Worm (Caenorhabditis elegans) whole organism, young adult: ENCODE results near the gene nhr-41.
A peak's percentile ranks its signal among the peaks of the same experiment; 100 is the strongest.
"Not testable (repeated sequence)": the region's sequence is repeated elsewhere in the genome, so short reads cannot be mapped to it uniquely, and the experiment has no call there.

Source experiments
- F33H1.4 ChIP-seq: fragments of 200-800 bp; sonication (Bioruptor generic); IDR thresholded peaks from 2 replicates; pipeline ENCODE4 v1.3.6; 2022; ENCODE audit warnings: missing genetic modification reagents, missing genetic modification characterization, missing compliant biosample characterization
- F37B4.10 ChIP-seq: fragments of 200-800 bp; sonication (Bioruptor generic); IDR thresholded peaks from 2 replicates; pipeline ENCODE4 v1.3.6; 2022; ENCODE audit warnings: missing genetic modification characterization, missing compliant biosample characterization
- Y56A3A.18 ChIP-seq: fragments of 200-800 bp; sonication (Bioruptor generic); IDR thresholded peaks from 2 replicates; pipeline ENCODE4 v1.3.6; 2022; ENCODE audit warnings: missing genetic modification reagents, missing genetic modification characterization, missing compliant biosample characterization
- Y79H2A.3 ChIP-seq: fragments of 200-800 bp; sonication (Bioruptor generic); conservative IDR thresholded peaks from 2 replicates; pipeline ENCODE4 v1.3.6; 2022; ENCODE audit warnings: missing genetic modification reagents, missing genetic modification characterization, missing compliant biosample characterization
- cebp-1 ChIP-seq, 2 experiments: fragments of 200-800 bp in 1 of 2; sonication (Bioruptor generic) in 1 of 2; sonication (generic microtip) in 1 of 2; IDR thresholded peaks in 1 of 2; optimal IDR thresholded peaks in 1 of 2; 2 replicates each; pipeline versions ENCODE4 v1.3.6 to Lab custom; 2017 to 2022; ENCODE audit warnings: missing compliant biosample characterization in 2 of 2, missing genetic modification characterization in 2 of 2, mild to moderate bottlenecking in 1 of 2, missing genetic modification reagents in 1 of 2, moderate library complexity in 1 of 2
- ceh-40 ChIP-seq: fragments of 200-800 bp; sonication (Bioruptor generic); IDR thresholded peaks from 2 replicates; pipeline ENCODE4 v1.3.6; 2022; ENCODE audit warnings: missing genetic modification characterization, missing compliant biosample characterization
- egl-44 ChIP-seq: fragments of 200-800 bp; sonication (Bioruptor generic); IDR thresholded peaks from 2 replicates; pipeline ENCODE4 v1.3.6; 2022; ENCODE audit warnings: missing genetic modification reagents, missing genetic modification characterization, missing compliant biosample characterization
- ekl-4 ChIP-seq: fragments of 200-800 bp; sonication (Bioruptor generic); IDR thresholded peaks from 2 replicates; pipeline ENCODE4 v1.3.6; 2022; ENCODE audit warnings: missing genetic modification reagents, missing genetic modification characterization, missing compliant biosample characterization
- him-1 ChIP-seq: sonication (generic microtip); optimal IDR thresholded peaks from 2 replicates; lab custom pipeline; 2016; ENCODE audit warnings: missing genotype, missing genetic modification reagents, missing genetic modification characterization, missing compliant biosample characterization
- hlh-12 ChIP-seq: sonication (generic microtip); optimal IDR thresholded peaks from 2 replicates; lab custom pipeline; 2016; ENCODE audit warnings: missing genetic modification characterization, missing compliant biosample characterization
- hmg-1.2 ChIP-seq: fragments of 200-800 bp; sonication (Bioruptor generic); IDR thresholded peaks from 2 replicates; pipeline ENCODE4 v1.3.6; 2022; ENCODE audit warnings: missing genetic modification reagents, missing genetic modification characterization, missing compliant biosample characterization
- hsf-1 ChIP-seq: fragments of 200-800 bp; sonication (Bioruptor generic); IDR thresholded peaks from 2 replicates; pipeline ENCODE4 v1.3.6; 2022; ENCODE audit warnings: missing genetic modification reagents, missing genetic modification characterization, missing compliant biosample characterization
- lin-26 ChIP-seq: fragments of 200-800 bp; sonication (Bioruptor generic); IDR thresholded peaks from 2 replicates; pipeline ENCODE4 v1.3.6; 2022; ENCODE audit warnings: missing genetic modification reagents, missing genetic modification characterization, missing compliant biosample characterization
- lir-1 ChIP-seq: fragments of 200-800 bp; sonication (Bioruptor generic); conservative IDR thresholded peaks from 2 replicates; pipeline ENCODE4 v1.3.6; 2022; ENCODE audit warnings: missing genetic modification reagents, missing genetic modification characterization, missing compliant biosample characterization
- madf-6 ChIP-seq: fragments of 200-800 bp; sonication (Bioruptor generic); IDR thresholded peaks from 2 replicates; pipeline ENCODE4 v1.3.6; 2022; ENCODE audit warnings: missing genetic modification reagents, missing genetic modification characterization, missing compliant biosample characterization
- mcd-1 ChIP-seq: fragments of 200-800 bp; sonication (Bioruptor generic); IDR thresholded peaks from 2 replicates; pipeline ENCODE4 v1.3.6; 2022; ENCODE audit warnings: missing genetic modification reagents, missing genetic modification characterization, missing compliant biosample characterization
- pbrm-1 ChIP-seq: fragments of 200-800 bp; sonication (Bioruptor generic); IDR thresholded peaks from 2 replicates; pipeline ENCODE4 v1.3.6; 2022; ENCODE audit warnings: missing genetic modification reagents, missing genetic modification characterization, missing compliant biosample characterization
- rpc-1 ChIP-seq, 2 experiments: fragments of 150-350 bp in 1 of 2; sonication (generic microtip) in 1 of 2; optimal IDR thresholded peaks; 2 replicates each; lab custom pipeline; 2014 to 2018; ENCODE audit warnings: missing biosample characterization in 1 of 2, missing genetic modification characterization in 1 of 2, missing genetic modification reagents in 1 of 2, missing genotype in 1 of 2
- snpc-4 ChIP-seq, 5 experiments: fragments of 150-350 bp in 1 of 5; sonication (generic microtip) in 4 of 5; optimal IDR thresholded peaks; 2 replicates each; lab custom pipeline; 2014 to 2018; ENCODE audit warnings: missing genetic modification characterization in 5 of 5, missing biosample characterization in 3 of 5, antibody characterized with exemption in 2 of 5, mild to moderate bottlenecking in 2 of 5, missing compliant biosample characterization in 2 of 5, missing genotype in 2 of 5, moderate library complexity in 2 of 5, missing genetic modification reagents in 1 of 5
- zfh-2 ChIP-seq: fragments of 200-800 bp; sonication (Bioruptor generic); conservative IDR thresholded peaks from 2 replicates; pipeline ENCODE4 v1.3.6; 2022; ENCODE audit warnings: missing genetic modification reagents, missing genetic modification characterization, missing compliant biosample characterization
- ztf-25 ChIP-seq: fragments of 200-800 bp; sonication (Bioruptor generic); IDR thresholded peaks from 2 replicates; pipeline ENCODE4 v1.3.6; 2022; ENCODE audit warnings: missing genetic modification reagents, missing genetic modification characterization, missing compliant biosample characterization

Gene nhr-41

DNA sequence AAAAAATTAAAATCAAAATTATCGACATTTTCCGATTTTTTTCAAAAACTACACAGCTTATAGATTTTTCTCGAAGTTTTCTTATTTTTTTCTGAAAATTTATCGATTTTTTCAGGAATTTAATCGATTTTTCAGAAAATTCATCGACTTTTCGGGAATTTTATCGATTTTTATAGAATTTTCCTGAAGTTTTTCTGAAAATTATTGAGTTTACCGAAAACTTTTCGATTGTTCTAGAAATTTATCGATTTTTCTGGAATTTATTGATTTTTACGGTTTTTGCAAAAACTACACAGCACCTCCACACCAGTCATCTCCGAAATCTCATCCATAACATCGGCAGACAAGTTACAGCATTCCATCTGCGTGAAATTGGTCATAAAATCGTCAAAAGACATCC lies 51.6 kb downstream of the nhr-41 start:
- TF ChIP-seq Y56A3A.18 (GFP tag; lab: Robert Waterston, UW) = no peak

DNA sequence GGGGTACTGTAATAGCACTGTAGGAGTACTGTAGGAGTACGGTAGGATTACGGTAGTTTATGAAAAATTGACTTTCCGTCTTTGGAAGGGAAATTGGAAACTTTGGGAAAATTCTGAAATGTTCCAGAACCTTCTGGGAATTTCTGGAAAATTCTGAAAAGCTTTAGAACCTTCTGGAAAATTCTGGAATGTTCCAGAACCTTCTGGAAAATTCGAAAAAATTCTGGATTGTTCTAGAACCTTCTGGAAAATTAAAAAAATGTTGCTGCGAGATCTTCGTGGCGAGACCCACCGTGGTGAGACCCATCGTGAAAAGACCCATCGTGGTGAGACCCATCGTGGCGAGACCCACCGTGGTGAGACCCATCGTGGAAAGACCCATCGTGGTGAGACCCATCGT lies 54.1 kb downstream of the nhr-41 start:
- TF ChIP-seq ztf-25 (0 out of 2 replicates have a peak, but pooled peaks have one; percentile 13), ekl-4 (0 out of 2 replicates have a peak, but pooled peaks have one; percentile 28), hsf-1 (GFP tag; lab: Robert Waterston, UW) (peak; percentile 94), Y79H2A.3 (GFP tag; lab: Robert Waterston, UW) (0 out of 2 replicates have a peak, but pooled peaks have one; percentile 13), F33H1.4 (GFP tag; lab: Robert Waterston, UW) (peak; percentile 20; the same call in 1 of the 2 replicates)

ce11 chrIV:1443514-1443913 lies 57.5 kb downstream of the nhr-41 start:
- no peak for TF ChIP-seq lir-1 (GFP tag; lab: Robert Waterston, UW)
- no peak for TF ChIP-seq him-1 (tag; lab: Kevin White, UChicago)
- TF ChIP-seq snpc-4 (GFP tag; optimal IDR thresholded peaks at IDR 0.05; lab: Kevin White, UChicago) = no peak
- no peak for TF ChIP-seq snpc-4 (tag; optimal IDR thresholded peaks at IDR 0.05; lab: Kevin White, UChicago)

DNA sequence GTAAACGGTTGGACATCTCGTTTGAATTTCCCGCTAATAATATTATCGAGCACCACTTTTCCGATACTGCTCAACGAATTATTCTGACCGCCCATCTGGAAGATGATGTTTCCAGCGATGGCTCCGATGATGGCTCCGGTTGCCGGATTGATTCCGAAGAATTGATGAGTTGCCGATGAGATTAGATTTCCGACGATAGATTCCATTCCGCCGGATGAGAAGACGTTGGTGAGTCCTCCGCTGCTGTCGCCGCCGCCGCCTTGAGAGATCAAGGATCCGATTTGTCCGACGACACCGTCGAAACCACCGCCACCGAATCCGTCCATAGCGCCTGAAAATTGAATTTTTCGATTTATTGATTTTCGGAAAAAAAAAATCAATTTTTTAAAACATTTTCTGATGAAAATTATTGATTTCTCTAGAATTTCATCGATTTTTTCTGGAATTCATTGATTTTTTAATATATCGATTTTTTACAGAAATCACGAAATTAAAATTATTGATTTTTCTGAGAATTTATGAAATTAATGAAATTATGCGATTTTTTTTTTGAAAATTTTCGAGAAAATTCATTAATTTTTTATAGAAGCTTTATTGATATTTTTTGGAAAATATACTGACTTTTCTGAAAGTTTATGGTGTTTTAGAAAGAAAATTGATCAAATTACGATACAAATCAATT lies 58.1 kb downstream of the nhr-41 start:
- TF ChIP-seq zfh-2 (GFP tag; lab: Robert Waterston, UW) (peak; percentile 52), ceh-40 (GFP tag; lab: Robert Waterston, UW) (no peak)
- TF ChIP-seq, all 124 proteins: peak for 1

ce11 chrIV:1445920-1446319 lies 59.9 kb downstream of the nhr-41 start, which contains the start of gene clp-7:
TSS of gene clp-7 (minus strand) at chrIV:1445966.
- TF ChIP-seq cebp-1 (GFP tag; IDR thresholded peaks at IDR 0.05; lab: Robert Waterston, UW) (0 out of 2 replicates have a peak, but pooled peaks have one; percentile 20), cebp-1 (tag; optimal IDR thresholded peaks at IDR 0.05; lab: Kevin White, UChicago) (peak; percentile 75), F37B4.10 (GFP tag; lab: Robert Waterston, UW) (no peak), hlh-12 (tag; lab: Kevin White, UChicago) (no peak)

DNA sequence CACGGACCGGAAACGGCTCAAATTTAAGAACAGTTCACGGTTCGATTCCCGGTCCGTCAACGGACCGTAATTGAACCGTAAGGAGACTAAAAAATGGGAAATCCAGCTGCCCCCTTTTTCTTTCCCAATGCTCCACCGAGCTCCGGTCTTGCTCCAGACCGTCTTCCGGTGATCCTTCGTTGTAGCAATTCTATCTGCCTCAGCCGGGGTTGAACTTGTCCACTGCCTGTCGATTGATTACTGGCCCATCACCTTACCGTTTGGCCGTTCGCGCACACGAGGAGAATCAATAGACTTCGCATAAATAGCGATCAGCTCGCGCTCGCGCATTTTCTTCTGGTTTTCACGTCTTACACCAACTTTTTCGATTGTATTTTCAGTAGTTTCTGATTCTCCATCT lies 62.5 kb downstream of the nhr-41 start:
- peak; percentile 29; the same call in 1 of the 2 replicates for TF ChIP-seq hmg-1.2 (GFP tag; lab: Robert Waterston, UW)
- TF ChIP-seq mcd-1 (GFP tag; lab: Robert Waterston, UW) = peak; percentile 27; the same call in 1 of the 2 replicates
- TF ChIP-seq rpc-1 (optimal IDR thresholded peaks at IDR 0.05; lab: Kevin White, UChicago) = not testable (repeated sequence)
- peak; percentile 21 for TF ChIP-seq rpc-1 (tag; optimal IDR thresholded peaks at IDR 0.05; lab: Kevin White, UChicago)
- 0 out of 2 replicates have a peak, but pooled peaks have one; percentile 31 for TF ChIP-seq pbrm-1 (GFP tag; lab: Robert Waterston, UW)
- peak; percentile 42; the same call in 1 of the 2 replicates for TF ChIP-seq madf-6 (GFP tag; lab: Robert Waterston, UW)
- TF ChIP-seq egl-44 = peak; percentile 69
- peak; percentile 79 for TF ChIP-seq lin-26 (GFP tag; lab: Robert Waterston, UW)
- TF ChIP-seq, all 124 proteins: peak for 7; not testable (repeated sequence) for 117
